Worm (Caenorhabditis elegans) whole organism, young adult: ENCODE measurements around the gene rps-4.
A peak's percentile ranks its signal among the peaks of the same experiment; 100 is the strongest.

Source experiments
- F37B4.10 ChIP-seq: fragments of 200-800 bp; sonication (Bioruptor generic); IDR thresholded peaks from 2 replicates; pipeline ENCODE4 v1.3.6; 2022; ENCODE audit warnings: missing genetic modification characterization, missing compliant biosample characterization
- F57A8.1 ChIP-seq: fragments of 200-800 bp; sonication (Bioruptor generic); optimal IDR thresholded peaks from 2 replicates; lab custom pipeline; 2018; ENCODE audit warnings: mild to moderate bottlenecking, missing genetic modification characterization, moderate library complexity, missing compliant biosample characterization
- K12H6.12 ChIP-seq: fragments of 200-800 bp; sonication (Bioruptor generic); optimal IDR thresholded peaks from 2 replicates; lab custom pipeline; 2018; ENCODE audit warnings: mild to moderate bottlenecking, missing genetic modification characterization, missing compliant biosample characterization
- Y53G8AR.9 ChIP-seq: fragments of 200-800 bp; sonication (Bioruptor generic); conservative IDR thresholded peaks from 2 replicates; pipeline ENCODE4 v1.3.6; 2022; ENCODE audit warnings: missing genetic modification reagents, missing genetic modification characterization, missing compliant biosample characterization
- ama-1 ChIP-seq, 3 experiments: fragments of 150-350 bp in 1 of 3; sonication (generic microtip) in 2 of 3; optimal IDR thresholded peaks; 2 replicates each; lab custom pipeline; 2014 to 2018; ENCODE audit warnings: missing biosample characterization in 2 of 3, missing genetic modification characterization in 2 of 3, missing genetic modification reagents in 2 of 3
- athp-1 ChIP-seq: sonication (generic microtip); optimal IDR thresholded peaks from 2 replicates; lab custom pipeline; 2017; ENCODE audit warnings: mild to moderate bottlenecking, missing genetic modification characterization, missing compliant biosample characterization
- attf-3 ChIP-seq: fragments of 200-800 bp; sonication (Bioruptor generic); conservative IDR thresholded peaks from 2 replicates; pipeline ENCODE4 v1.3.6; 2022; ENCODE audit warnings: missing genetic modification reagents, missing genetic modification characterization, missing compliant biosample characterization
- bed-2 ChIP-seq: fragments of 200-800 bp; sonication (Bioruptor generic); IDR thresholded peaks from 2 replicates; pipeline ENCODE4 v1.3.6; 2022; ENCODE audit warnings: missing genetic modification reagents, missing genetic modification characterization, missing compliant biosample characterization
- ccch-3 ChIP-seq: fragments of 200-800 bp; sonication (Bioruptor generic); optimal IDR thresholded peaks from 2 replicates; lab custom pipeline; 2018; ENCODE audit warnings: mild to moderate bottlenecking, missing genetic modification characterization, missing compliant biosample characterization
- ceh-100 ChIP-seq: fragments of 200-800 bp; sonication (Bioruptor generic); IDR thresholded peaks from 2 replicates; pipeline ENCODE4 v1.3.6; 2022; ENCODE audit warnings: missing genetic modification reagents, missing genetic modification characterization, missing compliant biosample characterization
- die-1 ChIP-seq: sonication (generic microtip); optimal IDR thresholded peaks from 2 replicates; lab custom pipeline; 2016; ENCODE audit warnings: missing genotype, mild to moderate bottlenecking, missing genetic modification characterization, missing compliant biosample characterization
- dpff-1 ChIP-seq: sonication (generic microtip); optimal IDR thresholded peaks from 2 replicates; lab custom pipeline; 2017; ENCODE audit warnings: mild to moderate bottlenecking, missing genetic modification characterization, missing compliant biosample characterization
- dpl-1 ChIP-seq: fragments of 150-350 bp; optimal IDR thresholded peaks from 2 replicates; lab custom pipeline; 2014; ENCODE audit warnings: missing biosample characterization, missing genetic modification reagents, missing genetic modification characterization
- egrh-3 ChIP-seq: fragments of 200-800 bp; sonication (Bioruptor generic); IDR thresholded peaks from 2 replicates; pipeline ENCODE4 v1.3.6; 2022; ENCODE audit warnings: missing genetic modification reagents, missing genetic modification characterization, missing compliant biosample characterization
- ekl-4 ChIP-seq: fragments of 200-800 bp; sonication (Bioruptor generic); IDR thresholded peaks from 2 replicates; pipeline ENCODE4 v1.3.6; 2022; ENCODE audit warnings: missing genetic modification reagents, missing genetic modification characterization, missing compliant biosample characterization
- fkh-3 ChIP-seq: sonication (generic microtip); optimal IDR thresholded peaks from 2 replicates; lab custom pipeline; 2016; ENCODE audit warnings: mild to moderate bottlenecking, missing genetic modification characterization, missing compliant biosample characterization
- hlh-12 ChIP-seq: sonication (generic microtip); optimal IDR thresholded peaks from 2 replicates; lab custom pipeline; 2016; ENCODE audit warnings: missing genetic modification characterization, missing compliant biosample characterization
- hmg-1.2 ChIP-seq: fragments of 200-800 bp; sonication (Bioruptor generic); IDR thresholded peaks from 2 replicates; pipeline ENCODE4 v1.3.6; 2022; ENCODE audit warnings: missing genetic modification reagents, missing genetic modification characterization, missing compliant biosample characterization
- hrde-1 ChIP-seq: sonication (generic microtip); optimal IDR thresholded peaks from 2 replicates; lab custom pipeline; 2016; ENCODE audit warnings: missing genetic modification characterization, mild to moderate bottlenecking, missing compliant biosample characterization, moderate library complexity, missing genotype, missing genetic modification reagents, borderline replicate concordance
- lag-1 ChIP-seq: fragments of 200-800 bp; sonication (Bioruptor generic); IDR thresholded peaks from 2 replicates; pipeline ENCODE4 v1.3.6; 2022; ENCODE audit warnings: missing genetic modification reagents, missing genetic modification characterization, missing compliant biosample characterization
- madf-3 ChIP-seq: fragments of 200-800 bp; sonication (Bioruptor generic); IDR thresholded peaks from 2 replicates; pipeline ENCODE4 v1.3.6; 2022; ENCODE audit warnings: missing genetic modification reagents, missing genetic modification characterization, missing compliant biosample characterization
- madf-6 ChIP-seq: fragments of 200-800 bp; sonication (Bioruptor generic); IDR thresholded peaks from 2 replicates; pipeline ENCODE4 v1.3.6; 2022; ENCODE audit warnings: missing genetic modification reagents, missing genetic modification characterization, missing compliant biosample characterization
- nfya-1 ChIP-seq: sonication (generic microtip); optimal IDR thresholded peaks from 2 replicates; lab custom pipeline; 2017; ENCODE audit warnings: antibody characterized with exemption, missing compliant biosample characterization, missing genetic modification characterization, borderline replicate concordance; ENCODE audit not compliant: insufficient read depth
- nfya-2 ChIP-seq: fragments of 200-800 bp; sonication (Bioruptor generic); IDR thresholded peaks from 2 replicates; pipeline ENCODE4 v1.3.6; 2022; ENCODE audit warnings: missing genetic modification reagents, missing genetic modification characterization, missing compliant biosample characterization
- nhr-27 ChIP-seq: fragments of 200-800 bp; sonication (Bioruptor generic); optimal IDR thresholded peaks from 2 replicates; lab custom pipeline; 2018; ENCODE audit warnings: mild to moderate bottlenecking, missing genetic modification characterization, moderate library complexity, missing compliant biosample characterization
- pbrm-1 ChIP-seq: fragments of 200-800 bp; sonication (Bioruptor generic); IDR thresholded peaks from 2 replicates; pipeline ENCODE4 v1.3.6; 2022; ENCODE audit warnings: missing genetic modification reagents, missing genetic modification characterization, missing compliant biosample characterization
- pha-4 ChIP-seq: fragments of 150-350 bp; sonication (generic microtip); optimal IDR thresholded peaks from 2 replicates; lab custom pipeline; 2014; ENCODE audit warnings: missing biosample characterization, missing genetic modification reagents, missing genetic modification characterization
- snpc-1.1 ChIP-seq: sonication (generic microtip); optimal IDR thresholded peaks from 2 replicates; lab custom pipeline; 2017; ENCODE audit warnings: missing genetic modification characterization, mild to moderate bottlenecking, missing compliant biosample characterization, antibody characterized with exemption, moderate library complexity, missing genotype, missing genetic modification reagents; ENCODE audit not compliant: insufficient read depth
- snpc-4 ChIP-seq, 5 experiments: fragments of 150-350 bp in 1 of 5; sonication (generic microtip) in 4 of 5; optimal IDR thresholded peaks; 2 replicates each; lab custom pipeline; 2014 to 2018; ENCODE audit warnings: missing genetic modification characterization in 5 of 5, missing biosample characterization in 3 of 5, antibody characterized with exemption in 2 of 5, mild to moderate bottlenecking in 2 of 5, missing compliant biosample characterization in 2 of 5, missing genotype in 2 of 5, moderate library complexity in 2 of 5, missing genetic modification reagents in 1 of 5
- tbx-9 ChIP-seq: sonication (generic microtip); optimal IDR thresholded peaks from 2 replicates; lab custom pipeline; 2016; ENCODE audit warnings: borderline replicate concordance, missing genetic modification characterization, inconsistent platforms, missing compliant biosample characterization
- unc-130 ChIP-seq: sonication (generic microtip); optimal IDR thresholded peaks from 2 replicates; lab custom pipeline; 2016; ENCODE audit warnings: missing genetic modification reagents, missing genetic modification characterization, missing compliant biosample characterization
- ztf-22 ChIP-seq: fragments of 200-800 bp; sonication (Bioruptor generic); optimal IDR thresholded peaks from 2 replicates; lab custom pipeline; 2018; ENCODE audit warnings: mild to moderate bottlenecking, missing genetic modification characterization, moderate library complexity, missing compliant biosample characterization
- ztf-25 ChIP-seq: fragments of 200-800 bp; sonication (Bioruptor generic); IDR thresholded peaks from 2 replicates; pipeline ENCODE4 v1.3.6; 2022; ENCODE audit warnings: missing genetic modification reagents, missing genetic modification characterization, missing compliant biosample characterization
- ztf-28 ChIP-seq: fragments of 200-800 bp; sonication (Bioruptor generic); IDR thresholded peaks from 2 replicates; pipeline ENCODE4 v1.3.6; 2022; ENCODE audit warnings: missing genetic modification reagents, missing genetic modification characterization, missing compliant biosample characterization

Gene rps-4

ce11 chrIV:7098509-7099065 lies 14.1 kb upstream of the rps-4 start, which contains the start of gene ZC477.4:
Gene ZC477.4 (minus strand): TSS chrIV:7098784.
- 0 out of 2 replicates have a peak, but pooled peaks have one; percentile 25 for TF ChIP-seq egrh-3 (GFP tag; lab: Robert Waterston, UW)
- no peak for TF ChIP-seq unc-130 (GFP tag; lab: Kevin White, UChicago)
- 0 out of 2 replicates have a peak, but pooled peaks have one; percentile 54 for TF ChIP-seq lag-1 (GFP tag; lab: Robert Waterston, UW)
- TF ChIP-seq Y53G8AR.9 (GFP tag; lab: Robert Waterston, UW): no peak
- TF ChIP-seq hrde-1 (tag; lab: Kevin White, UChicago): no peak

ce11 chrIV:7097450-7097849 lies 13.0 kb upstream of the rps-4 start:
- TF ChIP-seq athp-1: no peak
- no peak for TF ChIP-seq snpc-4 (GFP tag; optimal IDR thresholded peaks at IDR 0.05; lab: Kevin White, UChicago)
- no peak for TF ChIP-seq snpc-4 (tag; optimal IDR thresholded peaks at IDR 0.05; lab: Kevin White, UChicago)
- no peak for TF ChIP-seq ztf-25 (GFP tag; lab: Robert Waterston, UW)
- TF ChIP-seq bed-2 (GFP tag; lab: Robert Waterston, UW): no peak
- no peak for TF ChIP-seq nfya-1 (tag; lab: Kevin White, UChicago)
- no peak for TF ChIP-seq attf-3 (GFP tag; lab: Robert Waterston, UW)
- TF ChIP-seq hlh-12: no peak
- TF ChIP-seq dpl-1 (GFP tag; lab: Kevin White, UChicago): no peak
- TF ChIP-seq madf-3 (GFP tag; lab: Robert Waterston, UW): no peak
- TF ChIP-seq madf-6 (GFP tag; lab: Robert Waterston, UW): no peak
- TF ChIP-seq ama-1 (optimal IDR thresholded peaks at IDR 0.05; lab: Kevin White, UChicago): no peak
- TF ChIP-seq ama-1 (GFP tag; optimal IDR thresholded peaks at IDR 0.05; lab: Kevin White, UChicago): no peak
- TF ChIP-seq unc-130 (GFP tag; lab: Kevin White, UChicago): no peak
- TF ChIP-seq ccch-3 (GFP tag; lab: Kevin White, UChicago): no peak
- TF ChIP-seq nfya-2 (GFP tag; lab: Robert Waterston, UW): no peak
- TF ChIP-seq F57A8.1 (GFP tag; lab: Kevin White, UChicago): no peak
- no peak for TF ChIP-seq pbrm-1 (GFP tag; lab: Robert Waterston, UW)
- TF ChIP-seq tbx-9 (tag; lab: Kevin White, UChicago): no peak
- no peak for TF ChIP-seq F37B4.10 (GFP tag; lab: Robert Waterston, UW)

ce11 chrIV:7096097-7096496 lies 11.6 kb upstream of the rps-4 start:
- TF ChIP-seq nhr-27 (tag; lab: Kevin White, UChicago) (no peak), ztf-28 (GFP tag; lab: Robert Waterston, UW) (no peak), ztf-22 (GFP tag; lab: Kevin White, UChicago) (no peak), die-1 (tag; lab: Kevin White, UChicago) (no peak), ekl-4 (GFP tag; lab: Robert Waterston, UW) (no peak), pbrm-1 (GFP tag; lab: Robert Waterston, UW) (no peak), pha-4 (tag; lab: Kevin White, UChicago) (no peak), ceh-100 (no peak), K12H6.12 (no peak), ccch-3 (GFP tag; lab: Kevin White, UChicago) (no peak), dpff-1 (no peak), madf-6 (GFP tag; lab: Robert Waterston, UW) (no peak)

ce11 chrIV:7095396-7095964 lies 11.0 kb upstream of the rps-4 start:
- TF ChIP-seq fkh-3 (tag; lab: Kevin White, UChicago) (no peak), snpc-1.1 (tag; lab: Kevin White, UChicago) (no peak), hmg-1.2 (GFP tag; lab: Robert Waterston, UW) (peak; percentile 18; the same call in 1 of the 2 replicates), nfya-2 (GFP tag; lab: Robert Waterston, UW) (no peak)
